Worm (Caenorhabditis elegans) whole organism, L1 larva: ENCODE measurements around the gene F09F9.2.

ENCODE experiments used
- C34B4.2 ChIP-seq: sonication (generic microtip); optimal IDR thresholded peaks from 2 replicates; lab custom pipeline; 2017; ENCODE audit warnings: mild to moderate bottlenecking, missing genetic modification characterization, missing compliant biosample characterization
- F16B12.6 ChIP-seq: fragments of 150-350 bp; optimal IDR thresholded peaks from 2 replicates; lab custom pipeline; 2014; ENCODE audit warnings: missing biosample characterization, missing genetic modification characterization
- Y116A8C.19 ChIP-seq: sonication (generic microtip); optimal IDR thresholded peaks from 2 replicates; lab custom pipeline; 2016; ENCODE audit warnings: missing compliant biosample characterization, missing genetic modification characterization, borderline replicate concordance
- alr-1 ChIP-seq: fragments of 200-800 bp; sonication (Bioruptor generic); optimal IDR thresholded peaks from 2 replicates; lab custom pipeline; 2018; ENCODE audit warnings: borderline replicate concordance, mild to moderate bottlenecking, missing genetic modification characterization, missing compliant biosample characterization
- blmp-1 ChIP-seq: fragments of 150-350 bp; optimal IDR thresholded peaks from 2 replicates; lab custom pipeline; 2014; ENCODE audit warnings: missing biosample characterization, missing genetic modification characterization
- ceh-82 ChIP-seq, 3 experiments: fragments of 150-350 bp in 1 of 3; sonication (generic microtip) in 2 of 3; optimal IDR thresholded peaks; 2 replicates each; lab custom pipeline; 2014 to 2017; ENCODE audit warnings: missing biosample characterization in 3 of 3, missing genetic modification characterization in 3 of 3
- ces-1 ChIP-seq: fragments of 150-350 bp; optimal IDR thresholded peaks from 2 replicates; lab custom pipeline; 2014; ENCODE audit warnings: missing biosample characterization, missing genetic modification reagents, missing genetic modification characterization
- dsc-1 ChIP-seq: sonication (generic microtip); optimal IDR thresholded peaks from 2 replicates; lab custom pipeline; 2016; ENCODE audit warnings: mild to moderate bottlenecking, missing genetic modification characterization, missing compliant biosample characterization
- efl-1 ChIP-seq, 4 experiments: fragments of 150-350 bp; optimal IDR thresholded peaks in 3 of 4; peaks in 1 of 4; 1 replicate in 1 of 4; 2 replicates in 3 of 4; lab custom pipeline; 2014; ENCODE audit warnings: missing biosample characterization in 2 of 4, missing genetic modification characterization in 2 of 4, missing genetic modification reagents in 2 of 4
- egl-13 ChIP-seq: sonication (generic microtip); optimal IDR thresholded peaks from 2 replicates; lab custom pipeline; 2016; ENCODE audit warnings: missing genotype, missing genetic modification reagents, missing genetic modification characterization, missing compliant biosample characterization
- egl-27 ChIP-seq, 2 experiments: fragments of 150-350 bp in 1 of 2; sonication (generic microtip); optimal IDR thresholded peaks; 3 replicates each; lab custom pipeline; 2017 to 2018; ENCODE audit warnings: missing biosample characterization in 2 of 2, missing genetic modification characterization in 2 of 2, missing genetic modification reagents in 2 of 2
- elt-3 ChIP-seq, 6 experiments: fragments of 150-350 bp in 1 of 6; sonication (generic microtip); optimal IDR thresholded peaks; 2 replicates each; lab custom pipeline; 2017 to 2018; ENCODE audit warnings: missing biosample characterization in 6 of 6, missing genetic modification characterization in 6 of 6, inconsistent platforms in 1 of 6
- ets-5 ChIP-seq: fragments of 200-800 bp; sonication (Bioruptor generic); IDR thresholded peaks from 2 replicates; pipeline ENCODE4 v1.3.6; 2022; ENCODE audit warnings: missing genetic modification characterization, missing compliant biosample characterization
- fkh-10 ChIP-seq: sonication (generic microtip); optimal IDR thresholded peaks from 2 replicates; lab custom pipeline; 2017; ENCODE audit warnings: missing biosample characterization, missing genetic modification reagents, missing genetic modification characterization
- fkh-8 ChIP-seq: sonication (generic microtip); optimal IDR thresholded peaks from 2 replicates; lab custom pipeline; 2016; ENCODE audit warnings: mild to moderate bottlenecking, missing genetic modification characterization, missing compliant biosample characterization
- fos-1 ChIP-seq: fragments of 150-350 bp; optimal IDR thresholded peaks from 2 replicates; lab custom pipeline; 2014; ENCODE audit warnings: missing biosample characterization, missing genetic modification characterization
- hlh-4 ChIP-seq: sonication (generic microtip); optimal IDR thresholded peaks from 2 replicates; lab custom pipeline; 2016; ENCODE audit warnings: mild to moderate bottlenecking, missing genetic modification characterization, missing compliant biosample characterization
- isw-1 ChIP-seq: fragments of 200-800 bp; sonication (Bioruptor generic); IDR thresholded peaks from 2 replicates; pipeline ENCODE4 v1.3.6; 2022; ENCODE audit warnings: missing genetic modification characterization, missing compliant biosample characterization
- jun-1 ChIP-seq: fragments of 150-350 bp; optimal IDR thresholded peaks from 2 replicates; lab custom pipeline; 2014; ENCODE audit warnings: missing biosample characterization, missing genetic modification reagents, missing genetic modification characterization
- lin-14 ChIP-seq: fragments of 200-800 bp; sonication (Bioruptor generic); optimal IDR thresholded peaks from 2 replicates; lab custom pipeline; 2018; ENCODE audit warnings: mild to moderate bottlenecking, missing genetic modification characterization, moderate library complexity, missing compliant biosample characterization
- lir-3 ChIP-seq: sonication (generic microtip); optimal IDR thresholded peaks from 2 replicates; lab custom pipeline; 2016; ENCODE audit warnings: mild to moderate bottlenecking, missing genetic modification characterization, moderate library complexity, missing compliant biosample characterization; ENCODE audit not compliant: poor library complexity
- lsy-2 ChIP-seq, 2 experiments: fragments of 150-350 bp; optimal IDR thresholded peaks; 2 replicates each; lab custom pipeline; 2014; ENCODE audit warnings: missing biosample characterization in 2 of 2, missing genetic modification characterization in 2 of 2
- mef-2 ChIP-seq: fragments of 150-350 bp; optimal IDR thresholded peaks from 2 replicates; lab custom pipeline; 2014; ENCODE audit warnings: missing biosample characterization, missing genetic modification characterization
- nhr-19 ChIP-seq: fragments of 200-800 bp; sonication (Bioruptor generic); conservative IDR thresholded peaks from 2 replicates; pipeline ENCODE4 v1.3.6; 2022; ENCODE audit warnings: missing genetic modification characterization, missing compliant biosample characterization
- nhr-20 ChIP-seq: sonication (generic microtip); optimal IDR thresholded peaks from 2 replicates; lab custom pipeline; 2016; ENCODE audit warnings: mild to moderate bottlenecking, missing genetic modification characterization, missing compliant biosample characterization
- nhr-28 ChIP-seq: fragments of 150-350 bp; optimal IDR thresholded peaks from 2 replicates; lab custom pipeline; 2014; ENCODE audit warnings: missing biosample characterization, missing genetic modification characterization
- nhr-77 ChIP-seq: fragments of 150-350 bp; optimal IDR thresholded peaks from 2 replicates; lab custom pipeline; 2014; ENCODE audit warnings: missing biosample characterization, missing genetic modification characterization
- nhr-85 ChIP-seq: sonication (generic microtip); peaks from one replicate; lab custom pipeline; 2016; ENCODE audit warnings: missing genetic modification characterization, inconsistent platforms, missing compliant biosample characterization
- pag-3 ChIP-seq: sonication (generic microtip); optimal IDR thresholded peaks from 2 replicates; lab custom pipeline; 2017; ENCODE audit warnings: missing genetic modification characterization, mild to moderate bottlenecking, missing compliant biosample characterization, antibody characterized with exemption, borderline replicate concordance; ENCODE audit not compliant: insufficient read depth
- pqm-1 ChIP-seq: sonication (generic microtip); optimal IDR thresholded peaks from 3 replicates; lab custom pipeline; 2017; ENCODE audit warnings: missing biosample characterization, missing genetic modification characterization
- rnt-1 ChIP-seq: sonication (generic microtip); optimal IDR thresholded peaks from 2 replicates; lab custom pipeline; 2016; ENCODE audit warnings: mild to moderate bottlenecking, missing genetic modification characterization, moderate library complexity, missing compliant biosample characterization
- skn-1 ChIP-seq: fragments of 150-350 bp; optimal IDR thresholded peaks from 2 replicates; lab custom pipeline; 2014; ENCODE audit warnings: missing biosample characterization, missing genetic modification characterization
- snpc-4 ChIP-seq: fragments of 150-350 bp; optimal IDR thresholded peaks from 2 replicates; lab custom pipeline; 2014; ENCODE audit warnings: missing biosample characterization, missing genetic modification characterization
- snu-23 ChIP-seq: sonication (generic microtip); optimal IDR thresholded peaks from 2 replicates; lab custom pipeline; 2016; ENCODE audit warnings: missing genetic modification characterization, missing compliant biosample characterization
- sox-4 ChIP-seq: sonication (generic microtip); optimal IDR thresholded peaks from 2 replicates; lab custom pipeline; 2016; ENCODE audit warnings: missing genetic modification characterization, missing compliant biosample characterization
- sup-37 ChIP-seq: fragments of 200-800 bp; sonication (Bioruptor generic); optimal IDR thresholded peaks from 2 replicates; lab custom pipeline; 2018; ENCODE audit warnings: mild to moderate bottlenecking, missing genetic modification characterization, missing compliant biosample characterization
- swsn-7 ChIP-seq: sonication (generic microtip); optimal IDR thresholded peaks from 2 replicates; lab custom pipeline; 2016; ENCODE audit warnings: missing genetic modification characterization, missing compliant biosample characterization
- tbx-2 ChIP-seq: sonication (generic microtip); optimal IDR thresholded peaks from 2 replicates; lab custom pipeline; 2016; ENCODE audit warnings: missing genetic modification characterization, missing compliant biosample characterization
- unc-62 ChIP-seq: fragments of 150-350 bp; optimal IDR thresholded peaks from 2 replicates; lab custom pipeline; 2014; ENCODE audit warnings: missing biosample characterization, missing genetic modification reagents, missing genetic modification characterization
- unc-86 ChIP-seq: sonication (generic microtip); optimal IDR thresholded peaks from 2 replicates; lab custom pipeline; 2016; ENCODE audit warnings: missing genetic modification characterization, missing compliant biosample characterization
- unc-98 ChIP-seq: fragments of 200-800 bp; sonication (Bioruptor generic); IDR thresholded peaks from 2 replicates; pipeline ENCODE4 v1.3.6; 2022; ENCODE audit warnings: missing genetic modification characterization, missing compliant biosample characterization
- vab-15 ChIP-seq: sonication (generic microtip); optimal IDR thresholded peaks from 2 replicates; lab custom pipeline; 2017; ENCODE audit warnings: missing genotype, mild to moderate bottlenecking, missing genetic modification characterization, missing compliant biosample characterization

Gene F09F9.2

DNA sequence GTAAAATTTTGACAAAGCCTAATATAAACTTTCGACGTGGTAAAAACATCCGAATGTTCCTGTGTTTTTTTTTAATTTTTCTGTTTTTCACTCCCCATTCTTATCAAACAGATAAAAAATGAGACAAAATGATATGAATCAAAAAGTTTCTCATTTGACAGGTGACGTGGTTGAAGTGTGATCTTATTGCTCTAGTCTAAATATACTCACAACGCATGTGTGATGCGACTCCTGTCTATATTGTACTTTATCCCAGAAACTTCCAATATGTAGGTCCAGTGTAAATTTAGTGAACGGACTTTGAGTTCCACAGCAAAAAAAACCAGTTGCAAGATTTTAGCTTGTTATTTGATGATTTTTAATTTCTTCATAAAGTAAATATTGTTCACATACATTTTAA is 20.1 kb upstream of the F09F9.2 start (continued):
- TF ChIP-seq ceh-82 (tag; optimal IDR thresholded peaks at IDR 0.05; lab: Kevin White, UChicago) = no peak
- no peak for TF ChIP-seq skn-1
- TF ChIP-seq pag-3 (tag; lab: Kevin White, UChicago) = no peak
- peak; percentile 61 for TF ChIP-seq nhr-20 (tag; lab: Kevin White, UChicago)
- TF ChIP-seq C34B4.2 (tag; lab: Kevin White, UChicago) = no peak
- TF ChIP-seq elt-3 (tag; optimal IDR thresholded peaks at IDR 0.05; lab: Kevin White, UChicago) = no peak
- TF ChIP-seq rnt-1 (tag; lab: Kevin White, UChicago) = peak; percentile 63
- TF ChIP-seq dsc-1 = no peak
- TF ChIP-seq nhr-28 (tag; lab: Kevin White, UChicago) = no peak
- TF ChIP-seq F16B12.6 = no peak
- TF ChIP-seq alr-1 (tag; lab: Kevin White, UChicago) = no peak
- no peak for TF ChIP-seq isw-1 (GFP tag; lab: Robert Waterston, UW)
- no peak for TF ChIP-seq ets-5 (GFP tag; lab: Robert Waterston, UW)
- no peak for TF ChIP-seq pqm-1 (tag; lab: Kevin White, UChicago)
- no peak for TF ChIP-seq egl-13
- no peak for TF ChIP-seq fkh-10 (GFP tag; lab: Kevin White, UChicago)
- no peak for TF ChIP-seq jun-1
- TF ChIP-seq fos-1 (tag; lab: Kevin White, UChicago) = no peak
- no peak for TF ChIP-seq sox-4 (tag; lab: Kevin White, UChicago)
- no peak for TF ChIP-seq mef-2 (tag; lab: Kevin White, UChicago)
- no peak for TF ChIP-seq unc-98 (GFP tag; lab: Robert Waterston, UW)
- TF ChIP-seq lir-3 (tag; lab: Kevin White, UChicago) = no peak
- TF ChIP-seq unc-86 (tag; lab: Kevin White, UChicago) = no peak
- no peak for TF ChIP-seq efl-1 (optimal IDR thresholded peaks at IDR 0.05; lab: Kevin White, UChicago)
- no peak for TF ChIP-seq efl-1 (GFP tag; optimal IDR thresholded peaks at IDR 0.05 in 1 of 2; lab: Kevin White, UChicago)
- TF ChIP-seq unc-62 (GFP tag; lab: Kevin White, UChicago) = no peak
- peak in 1 of 2 experiments; percentile 25 for TF ChIP-seq lsy-2 (tag; optimal IDR thresholded peaks at IDR 0.05; lab: Kevin White, UChicago)
- peak; percentile 50 for TF ChIP-seq snu-23 (GFP tag; lab: Kevin White, UChicago)
- TF ChIP-seq vab-15 (tag; lab: Kevin White, UChicago) = no peak

DNA sequence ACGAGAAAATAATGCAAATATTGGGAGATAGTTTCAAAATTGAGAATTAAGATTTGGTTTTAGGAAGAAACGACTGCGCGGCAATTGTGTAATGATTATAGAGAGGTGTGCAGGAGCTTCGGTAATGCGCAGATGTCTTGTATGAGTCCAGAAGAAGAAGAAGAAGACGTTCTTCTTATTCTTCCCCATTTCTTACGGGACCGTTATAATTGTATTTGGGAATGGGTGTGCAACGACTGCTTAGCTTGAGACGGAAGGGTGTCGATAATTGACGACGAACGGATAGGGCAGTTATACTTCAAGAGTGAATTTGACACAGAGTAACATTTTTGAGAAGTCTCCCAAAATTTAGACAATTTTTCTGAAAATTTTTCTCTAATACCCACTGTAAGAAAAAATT is 17.4 kb upstream of the F09F9.2 start:
- no peak for TF ChIP-seq pag-3 (tag; lab: Kevin White, UChicago)
- TF ChIP-seq ceh-82 (tag; optimal IDR thresholded peaks at IDR 0.05; lab: Kevin White, UChicago) = no peak
- TF ChIP-seq nhr-77 = no peak
- TF ChIP-seq ces-1 (GFP tag; lab: Kevin White, UChicago) = no peak
- no peak for TF ChIP-seq jun-1
- TF ChIP-seq Y116A8C.19 (tag; lab: Kevin White, UChicago) = no peak
- no peak for TF ChIP-seq hlh-4 (tag; lab: Kevin White, UChicago)
- no peak for TF ChIP-seq sup-37
- TF ChIP-seq, all 84 proteins: peak for 0

DNA sequence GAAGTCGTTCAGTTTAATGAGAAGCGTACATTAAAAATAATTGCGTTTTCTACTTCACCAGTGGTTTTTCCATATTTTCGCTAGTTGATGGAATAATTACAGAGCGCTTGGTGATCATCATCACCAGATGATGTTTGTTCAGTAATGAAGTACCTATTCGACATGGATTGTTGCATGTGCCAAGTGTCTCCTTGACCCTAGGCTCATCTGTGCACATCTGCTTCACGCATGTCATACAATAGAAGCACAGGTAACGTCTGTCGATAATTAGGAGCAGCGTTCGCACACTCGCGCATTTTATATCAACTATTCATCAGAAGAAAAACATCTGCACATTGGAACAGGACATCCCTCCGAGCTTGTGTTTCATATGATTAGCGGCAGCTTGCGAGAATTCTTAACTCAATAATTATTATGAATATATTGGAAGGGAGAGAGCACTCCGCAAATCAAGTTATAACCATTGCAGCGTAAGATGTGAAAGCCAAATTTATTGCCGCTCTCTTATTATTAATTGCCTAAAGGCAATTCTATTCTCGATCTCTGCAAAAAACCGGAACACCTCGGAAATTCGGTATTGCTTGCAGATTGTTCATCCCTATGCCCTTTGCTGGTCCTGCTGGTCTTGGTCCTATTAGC is 14.0 kb upstream of the F09F9.2 start:
- TF ChIP-seq nhr-20 (tag; lab: Kevin White, UChicago) = no peak
- TF ChIP-seq nhr-85 = peak; percentile 21

DNA sequence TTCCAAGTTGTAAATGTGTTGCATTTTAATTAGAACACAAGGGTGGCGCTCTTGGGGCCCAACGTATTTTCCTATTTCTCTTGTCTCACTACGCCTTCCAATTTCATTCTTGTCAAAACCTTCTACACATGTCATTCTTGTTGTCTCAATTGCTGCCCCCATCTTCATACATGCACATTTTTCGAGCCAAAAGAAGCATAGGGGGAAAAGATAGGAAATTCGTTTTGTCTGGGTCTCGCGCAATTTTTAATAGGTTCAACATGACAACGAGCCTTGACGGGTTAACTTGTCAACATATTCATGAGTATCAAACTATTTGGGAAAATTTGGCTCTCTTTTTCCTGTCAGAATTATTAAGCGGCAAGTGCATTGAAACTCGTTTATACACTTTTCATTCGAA is 12.1 kb upstream of the F09F9.2 start:
- TF ChIP-seq blmp-1 (tag; lab: Kevin White, UChicago) (no peak), fkh-10 (GFP tag; lab: Kevin White, UChicago) (peak; percentile 13), fkh-8 (tag; lab: Kevin White, UChicago) (peak; percentile 9), snpc-4 (tag; lab: Kevin White, UChicago) (no peak), tbx-2 (tag; lab: Kevin White, UChicago) (peak; percentile 18), nhr-19 (GFP tag; lab: Robert Waterston, UW) (no peak), lin-14 (GFP tag; lab: Kevin White, UChicago) (peak; percentile 64), egl-13 (no peak), egl-27 (tag; optimal IDR thresholded peaks at IDR 0.05; lab: Kevin White, UChicago) (no peak), unc-86 (tag; lab: Kevin White, UChicago) (peak; percentile 6), swsn-7 (no peak)
